Worm (Caenorhabditis elegans) whole organism, L1 larva: Measurements from ENCODE around the gene str-255.

ENCODE experiments used
- aha-1 ChIP-seq: fragments of 150-350 bp; optimal IDR thresholded peaks from 2 replicates; lab custom pipeline; 2014; ENCODE audit warnings: missing biosample characterization, missing genetic modification characterization
- aly-2 ChIP-seq: fragments of 150-350 bp; optimal IDR thresholded peaks from 2 replicates; lab custom pipeline; 2014; ENCODE audit warnings: missing biosample characterization, missing genetic modification characterization
- dsc-1 ChIP-seq: sonication (generic microtip); optimal IDR thresholded peaks from 2 replicates; lab custom pipeline; 2016; ENCODE audit warnings: mild to moderate bottlenecking, missing genetic modification characterization, missing compliant biosample characterization
- fkh-10 ChIP-seq: sonication (generic microtip); optimal IDR thresholded peaks from 2 replicates; lab custom pipeline; 2017; ENCODE audit warnings: missing biosample characterization, missing genetic modification reagents, missing genetic modification characterization
- lin-39 ChIP-seq: fragments of 150-350 bp; optimal IDR thresholded peaks from 2 replicates; lab custom pipeline; 2014; ENCODE audit warnings: missing biosample characterization, missing genetic modification reagents, missing genetic modification characterization
- lsy-2 ChIP-seq, 2 experiments: fragments of 150-350 bp; optimal IDR thresholded peaks; 2 replicates each; lab custom pipeline; 2014; ENCODE audit warnings: missing biosample characterization in 2 of 2, missing genetic modification characterization in 2 of 2
- nhr-19 ChIP-seq: fragments of 200-800 bp; sonication (Bioruptor generic); conservative IDR thresholded peaks from 2 replicates; pipeline ENCODE4 v1.3.6; 2022; ENCODE audit warnings: missing genetic modification characterization, missing compliant biosample characterization
- nhr-76 ChIP-seq: sonication (generic microtip); optimal IDR thresholded peaks from 2 replicates; lab custom pipeline; 2017; ENCODE audit warnings: missing biosample characterization, missing genetic modification characterization
- sptf-1 ChIP-seq: fragments of 150-350 bp; optimal IDR thresholded peaks from 2 replicates; lab custom pipeline; 2014; ENCODE audit warnings: missing biosample characterization, missing genetic modification characterization
- unc-86 ChIP-seq: sonication (generic microtip); optimal IDR thresholded peaks from 2 replicates; lab custom pipeline; 2016; ENCODE audit warnings: missing genetic modification characterization, missing compliant biosample characterization

DNA sequence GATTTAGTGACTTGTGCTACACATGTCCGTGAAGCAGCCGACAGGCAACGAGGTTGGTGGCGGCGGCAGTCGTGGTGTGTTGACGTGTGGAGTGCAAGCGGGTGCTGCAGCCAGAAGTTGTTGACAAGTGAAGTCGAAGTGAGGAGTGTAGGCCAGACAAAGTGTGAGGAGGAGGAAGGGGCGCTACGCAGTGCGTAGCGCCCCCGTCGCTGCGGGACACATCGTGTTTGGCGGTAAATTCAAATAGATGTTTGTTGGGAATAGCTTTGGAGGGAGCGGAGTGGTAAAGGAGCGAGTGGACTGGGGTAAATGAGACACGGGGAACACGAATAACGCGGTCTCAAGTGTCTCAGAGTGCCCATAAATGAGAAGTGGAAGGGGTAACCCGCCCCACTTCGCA lies 21.9 kb upstream of the str-255 start:
- TF ChIP-seq sptf-1 (tag; lab: Kevin White, UChicago) (no peak), lin-39 (tag; lab: Kevin White, UChicago) (no peak), lsy-2 (tag; optimal IDR thresholded peaks at IDR 0.05; lab: Kevin White, UChicago) (no peak), aha-1 (tag; lab: Kevin White, UChicago) (no peak), fkh-10 (GFP tag; lab: Kevin White, UChicago) (no peak), dsc-1 (tag; lab: Kevin White, UChicago) (no peak), nhr-19 (no peak), nhr-76 (tag; lab: Kevin White, UChicago) (no peak), aly-2 (tag; lab: Kevin White, UChicago) (no peak), unc-86 (tag; lab: Kevin White, UChicago) (no peak)
